Worm (Caenorhabditis elegans) whole organism, L2 larva: ENCODE measurements around the gene srw-29.

ENCODE experiments used
- F13H6.1 ChIP-seq: sonication (generic microtip); optimal IDR thresholded peaks from 2 replicates; lab custom pipeline; 2016; ENCODE audit warnings: missing genetic modification characterization, missing compliant biosample characterization
- ZK546.5 ChIP-seq: sonication (generic microtip); optimal IDR thresholded peaks from 2 replicates; lab custom pipeline; 2017; ENCODE audit warnings: missing biosample characterization, missing genetic modification characterization
- dmd-4 ChIP-seq: sonication (generic microtip); optimal IDR thresholded peaks from 2 replicates; lab custom pipeline; 2017; ENCODE audit warnings: missing biosample characterization, missing genetic modification characterization
- mdl-1 ChIP-seq, 2 experiments: fragments of 150-350 bp in 1 of 2; sonication (generic microtip) in 1 of 2; optimal IDR thresholded peaks; 2 replicates each; lab custom pipeline; 2017; ENCODE audit warnings: missing biosample characterization in 2 of 2, missing genetic modification characterization in 2 of 2
- nhr-25 ChIP-seq: fragments of 150-350 bp; sonication (generic microtip); optimal IDR thresholded peaks from 3 replicates; lab custom pipeline; 2014; ENCODE audit warnings: missing biosample characterization, missing genetic modification characterization
- nhr-6 ChIP-seq: fragments of 150-350 bp; optimal IDR thresholded peaks from 2 replicates; lab custom pipeline; 2014; ENCODE audit warnings: missing biosample characterization, missing genetic modification characterization
- unc-39 ChIP-seq: fragments of 150-350 bp; optimal IDR thresholded peaks from 2 replicates; lab custom pipeline; 2014; ENCODE audit warnings: missing biosample characterization, missing genetic modification characterization
- zag-1 ChIP-seq: fragments of 150-350 bp; optimal IDR thresholded peaks from 2 replicates; lab custom pipeline; 2014; ENCODE audit warnings: missing biosample characterization, missing genetic modification characterization
- ztf-11 ChIP-seq: sonication (generic microtip); optimal IDR thresholded peaks from 2 replicates; lab custom pipeline; 2017; ENCODE audit warnings: missing biosample characterization, missing genetic modification characterization
- ztf-4 ChIP-seq: fragments of 150-350 bp; optimal IDR thresholded peaks from 2 replicates; lab custom pipeline; 2014; ENCODE audit warnings: missing biosample characterization, missing genetic modification characterization

DNA sequence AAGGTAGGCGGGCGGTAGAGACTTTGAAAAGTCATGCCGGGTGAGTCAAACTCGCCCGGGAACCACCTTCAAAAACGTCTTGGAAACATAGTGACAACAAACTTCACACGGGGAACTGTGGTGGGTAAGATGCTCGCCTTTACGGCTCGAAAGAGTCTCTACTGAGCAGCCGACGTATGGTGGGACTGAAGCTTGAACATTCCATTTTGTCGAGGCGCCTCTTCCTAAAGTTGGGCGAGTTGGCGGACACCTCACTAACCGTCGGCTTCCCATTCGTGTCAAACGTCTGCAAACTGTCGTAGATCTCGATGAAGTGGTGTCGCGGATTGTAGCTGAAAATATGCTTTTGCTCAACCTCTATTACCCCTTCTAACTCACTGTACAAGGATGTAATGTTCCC, 41.4 kb downstream of the srw-29 start:
- TF ChIP-seq unc-39 (tag; lab: Kevin White, UChicago) (no peak), F13H6.1 (tag; lab: Kevin White, UChicago) (no peak), nhr-6 (tag; lab: Kevin White, UChicago) (no peak), ztf-4 (tag; lab: Kevin White, UChicago) (no peak), zag-1 (no peak), ZK546.5 (tag; lab: Kevin White, UChicago) (no peak), ztf-11 (no peak), nhr-25 (tag; lab: Kevin White, UChicago) (no peak), dmd-4 (tag; lab: Kevin White, UChicago) (no peak), mdl-1 (tag; optimal IDR thresholded peaks at IDR 0.05; lab: Kevin White, UChicago) (no peak)
